Worm (Caenorhabditis elegans) whole organism, late embryonic: ENCODE data around the gene F56B3.9.

Source experiments
- T23F11.4 ChIP-seq: fragments of 200-800 bp; sonication (Bioruptor generic); optimal IDR thresholded peaks from 2 replicates; lab custom pipeline; 2018; ENCODE audit warnings: mild to moderate bottlenecking, missing genetic modification characterization, missing compliant biosample characterization
- ama-1 ChIP-seq: fragments of 150-350 bp; optimal IDR thresholded peaks from 2 replicates; lab custom pipeline; 2014
- eyg-1 ChIP-seq: sonication (generic microtip); optimal IDR thresholded peaks from 2 replicates; lab custom pipeline; 2016; ENCODE audit warnings: missing genotype, missing genetic modification characterization, missing compliant biosample characterization
- fkh-6 ChIP-seq: sonication (generic microtip); optimal IDR thresholded peaks from 2 replicates; lab custom pipeline; 2016; ENCODE audit warnings: missing genetic modification characterization, missing compliant biosample characterization
- hlh-30 ChIP-seq: sonication (generic microtip); optimal IDR thresholded peaks from 2 replicates; lab custom pipeline; 2017; ENCODE audit warnings: antibody characterized with exemption, missing genetic modification characterization, missing compliant biosample characterization; ENCODE audit not compliant: insufficient read depth
- lin-11 ChIP-seq: fragments of 200-800 bp; sonication (Bioruptor generic); optimal IDR thresholded peaks from 2 replicates; lab custom pipeline; 2018; ENCODE audit warnings: mild to moderate bottlenecking, missing genetic modification characterization, missing compliant biosample characterization
- nhr-11 ChIP-seq: fragments of 150-350 bp; optimal IDR thresholded peaks from 2 replicates; lab custom pipeline; 2014; ENCODE audit warnings: missing biosample characterization, missing genetic modification characterization
- pha-4 ChIP-seq: fragments of 150-350 bp; optimal IDR thresholded peaks from 2 replicates; lab custom pipeline; 2018; ENCODE audit warnings: missing biosample characterization, missing genetic modification reagents, missing genetic modification characterization

DNA sequence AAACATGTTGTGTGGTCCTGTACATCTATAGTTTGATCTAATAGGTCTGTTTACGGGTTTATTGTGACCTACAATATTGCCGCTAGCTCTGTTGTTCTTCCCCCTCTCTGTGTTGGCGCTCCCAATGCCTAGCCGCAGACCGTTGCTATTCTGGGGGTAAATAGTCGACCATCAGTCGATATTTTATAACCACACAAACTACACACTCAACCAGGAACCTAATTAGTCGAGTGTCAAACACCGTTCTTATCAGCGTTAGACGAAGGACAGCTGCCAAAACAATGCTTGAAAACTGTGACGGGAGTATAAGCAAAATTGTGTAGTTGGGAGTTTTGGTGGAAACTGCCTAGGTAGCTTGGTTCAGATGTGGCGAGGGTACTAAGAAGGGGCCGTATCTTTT is 11.2 kb downstream of the F56B3.9 start:
- TF ChIP-seq pha-4 (tag; lab: Kevin White, UChicago) = no peak
- no peak for TF ChIP-seq eyg-1 (tag; lab: Kevin White, UChicago)
- no peak for TF ChIP-seq T23F11.4
- TF ChIP-seq fkh-6 = no peak
- no peak for TF ChIP-seq nhr-11 (tag; lab: Kevin White, UChicago)
- no peak for TF ChIP-seq ama-1 (lab: Kevin White, UChicago)
- TF ChIP-seq hlh-30 (tag; lab: Kevin White, UChicago) = no peak
- no peak for TF ChIP-seq lin-11 (tag; lab: Kevin White, UChicago)
